Worm (Caenorhabditis elegans) whole organism, young adult: ENCODE measurements around the gene tsn-1.

Experiments
- B0035.1 ChIP-seq: sonication (generic microtip); optimal IDR thresholded peaks from 2 replicates; lab custom pipeline; 2016; ENCODE audit warnings: missing genetic modification characterization, mild to moderate bottlenecking, missing compliant biosample characterization, missing genotype, missing genetic modification reagents
- C06A6.2 ChIP-seq: fragments of 200-800 bp; sonication (Bioruptor generic); conservative IDR thresholded peaks from 2 replicates; pipeline ENCODE4 v1.3.6; 2022; ENCODE audit warnings: missing genetic modification characterization, missing compliant biosample characterization
- C17E4.6 ChIP-seq: fragments of 200-800 bp; sonication (Bioruptor generic); IDR thresholded peaks from 2 replicates; pipeline ENCODE4 v1.3.6; 2022; ENCODE audit warnings: missing genetic modification reagents, missing genetic modification characterization, missing compliant biosample characterization
- F22D6.2 ChIP-seq: sonication (generic microtip); optimal IDR thresholded peaks from 2 replicates; lab custom pipeline; 2016; ENCODE audit warnings: mild to moderate bottlenecking, missing genetic modification characterization, missing compliant biosample characterization
- F52B5.7 ChIP-seq: sonication (generic microtip); optimal IDR thresholded peaks from 2 replicates; lab custom pipeline; 2016; ENCODE audit warnings: mild to moderate bottlenecking, missing genetic modification characterization, missing compliant biosample characterization
- K12H6.12 ChIP-seq: fragments of 200-800 bp; sonication (Bioruptor generic); optimal IDR thresholded peaks from 2 replicates; lab custom pipeline; 2018; ENCODE audit warnings: mild to moderate bottlenecking, missing genetic modification characterization, missing compliant biosample characterization
- Y53G8AR.9 ChIP-seq: fragments of 200-800 bp; sonication (Bioruptor generic); conservative IDR thresholded peaks from 2 replicates; pipeline ENCODE4 v1.3.6; 2022; ENCODE audit warnings: missing genetic modification reagents, missing genetic modification characterization, missing compliant biosample characterization
- Y56A3A.18 ChIP-seq: fragments of 200-800 bp; sonication (Bioruptor generic); IDR thresholded peaks from 2 replicates; pipeline ENCODE4 v1.3.6; 2022; ENCODE audit warnings: missing genetic modification reagents, missing genetic modification characterization, missing compliant biosample characterization
- Y79H2A.3 ChIP-seq: fragments of 200-800 bp; sonication (Bioruptor generic); conservative IDR thresholded peaks from 2 replicates; pipeline ENCODE4 v1.3.6; 2022; ENCODE audit warnings: missing genetic modification reagents, missing genetic modification characterization, missing compliant biosample characterization
- aptf-2 ChIP-seq: fragments of 200-800 bp; sonication (Bioruptor generic); conservative IDR thresholded peaks from 2 replicates; pipeline ENCODE4 v1.3.6; 2022; ENCODE audit warnings: missing genetic modification reagents, missing genetic modification characterization, missing compliant biosample characterization
- bed-1 ChIP-seq: fragments of 200-800 bp; sonication (Bioruptor generic); IDR thresholded peaks from 2 replicates; pipeline ENCODE4 v1.3.6; 2022; ENCODE audit warnings: missing genetic modification reagents, missing genetic modification characterization, missing compliant biosample characterization
- cebp-1 ChIP-seq, 2 experiments: fragments of 200-800 bp in 1 of 2; sonication (Bioruptor generic) in 1 of 2; sonication (generic microtip) in 1 of 2; IDR thresholded peaks in 1 of 2; optimal IDR thresholded peaks in 1 of 2; 2 replicates each; pipeline versions ENCODE4 v1.3.6 to Lab custom; 2017 to 2022; ENCODE audit warnings: missing compliant biosample characterization in 2 of 2, missing genetic modification characterization in 2 of 2, mild to moderate bottlenecking in 1 of 2, missing genetic modification reagents in 1 of 2, moderate library complexity in 1 of 2
- ceh-40 ChIP-seq: fragments of 200-800 bp; sonication (Bioruptor generic); IDR thresholded peaks from 2 replicates; pipeline ENCODE4 v1.3.6; 2022; ENCODE audit warnings: missing genetic modification characterization, missing compliant biosample characterization
- dpl-1 ChIP-seq: fragments of 150-350 bp; optimal IDR thresholded peaks from 2 replicates; lab custom pipeline; 2014; ENCODE audit warnings: missing biosample characterization, missing genetic modification reagents, missing genetic modification characterization
- gei-17 ChIP-seq: fragments of 200-800 bp; sonication (Bioruptor generic); optimal IDR thresholded peaks from 2 replicates; lab custom pipeline; 2018; ENCODE audit warnings: mild to moderate bottlenecking, missing genetic modification characterization, missing compliant biosample characterization
- him-1 ChIP-seq: sonication (generic microtip); optimal IDR thresholded peaks from 2 replicates; lab custom pipeline; 2016; ENCODE audit warnings: missing genotype, missing genetic modification reagents, missing genetic modification characterization, missing compliant biosample characterization
- hlh-12 ChIP-seq: sonication (generic microtip); optimal IDR thresholded peaks from 2 replicates; lab custom pipeline; 2016; ENCODE audit warnings: missing genetic modification characterization, missing compliant biosample characterization
- hmg-20 ChIP-seq: fragments of 200-800 bp; sonication (Bioruptor generic); IDR thresholded peaks from 2 replicates; pipeline ENCODE4 v1.3.6; 2022; ENCODE audit warnings: missing genetic modification reagents, missing genetic modification characterization, missing compliant biosample characterization
- hsf-1 ChIP-seq: fragments of 200-800 bp; sonication (Bioruptor generic); IDR thresholded peaks from 2 replicates; pipeline ENCODE4 v1.3.6; 2022; ENCODE audit warnings: missing genetic modification reagents, missing genetic modification characterization, missing compliant biosample characterization
- let-607 ChIP-seq, 2 experiments: fragments of 200-800 bp in 1 of 2; sonication (Bioruptor generic) in 1 of 2; sonication (generic microtip) in 1 of 2; optimal IDR thresholded peaks; 2 replicates each; lab custom pipeline; 2016 to 2018; ENCODE audit warnings: mild to moderate bottlenecking in 2 of 2, missing compliant biosample characterization in 2 of 2, missing genetic modification characterization in 2 of 2, moderate library complexity in 2 of 2, missing genotype in 1 of 2
- lin-40 ChIP-seq: sonication (generic microtip); optimal IDR thresholded peaks from 2 replicates; lab custom pipeline; 2016; ENCODE audit warnings: missing genetic modification characterization, mild to moderate bottlenecking, missing compliant biosample characterization, missing genotype, missing genetic modification reagents
- lin-54 ChIP-seq: fragments of 200-800 bp; sonication (Bioruptor generic); optimal IDR thresholded peaks from 2 replicates; lab custom pipeline; 2018; ENCODE audit warnings: mild to moderate bottlenecking, missing genetic modification characterization, missing compliant biosample characterization
- lsy-27 ChIP-seq: sonication (generic microtip); optimal IDR thresholded peaks from 2 replicates; lab custom pipeline; 2017; ENCODE audit warnings: missing genetic modification characterization, mild to moderate bottlenecking, missing compliant biosample characterization, antibody characterized with exemption, missing genotype, borderline replicate concordance; ENCODE audit not compliant: insufficient read depth
- madf-8 ChIP-seq: fragments of 200-800 bp; sonication (Bioruptor generic); conservative IDR thresholded peaks from 2 replicates; pipeline ENCODE4 v1.3.6; 2022; ENCODE audit warnings: missing genetic modification reagents, missing genetic modification characterization, missing compliant biosample characterization
- mes-4 ChIP-seq: sonication (generic microtip); optimal IDR thresholded peaks from 2 replicates; lab custom pipeline; 2016; ENCODE audit warnings: missing genotype, missing genetic modification characterization, missing compliant biosample characterization
- nfya-1 ChIP-seq: sonication (generic microtip); optimal IDR thresholded peaks from 2 replicates; lab custom pipeline; 2017; ENCODE audit warnings: antibody characterized with exemption, missing compliant biosample characterization, missing genetic modification characterization, borderline replicate concordance; ENCODE audit not compliant: insufficient read depth
- pha-4 ChIP-seq: fragments of 150-350 bp; sonication (generic microtip); optimal IDR thresholded peaks from 2 replicates; lab custom pipeline; 2014; ENCODE audit warnings: missing biosample characterization, missing genetic modification reagents, missing genetic modification characterization
- rec-8 ChIP-seq, 2 experiments: sonication (generic microtip); optimal IDR thresholded peaks; 2 replicates each; lab custom pipeline; 2016; ENCODE audit warnings: mild to moderate bottlenecking in 2 of 2, missing genetic modification characterization in 2 of 2, missing genetic modification reagents in 2 of 2, missing genotype in 2 of 2, missing biosample characterization in 1 of 2, missing compliant biosample characterization in 1 of 2, moderate library complexity in 1 of 2
- rpc-1 ChIP-seq, 2 experiments: fragments of 150-350 bp in 1 of 2; sonication (generic microtip) in 1 of 2; optimal IDR thresholded peaks; 2 replicates each; lab custom pipeline; 2014 to 2018; ENCODE audit warnings: missing biosample characterization in 1 of 2, missing genetic modification characterization in 1 of 2, missing genetic modification reagents in 1 of 2, missing genotype in 1 of 2
- snpc-1.1 ChIP-seq: sonication (generic microtip); optimal IDR thresholded peaks from 2 replicates; lab custom pipeline; 2017; ENCODE audit warnings: missing genetic modification characterization, mild to moderate bottlenecking, missing compliant biosample characterization, antibody characterized with exemption, moderate library complexity, missing genotype, missing genetic modification reagents; ENCODE audit not compliant: insufficient read depth
- somi-1 ChIP-seq: fragments of 200-800 bp; sonication (Bioruptor generic); optimal IDR thresholded peaks from 2 replicates; lab custom pipeline; 2018; ENCODE audit warnings: mild to moderate bottlenecking, missing genetic modification characterization, missing compliant biosample characterization
- tbp1 ChIP-seq: fragments of 200-800 bp; sonication (Bioruptor generic); optimal IDR thresholded peaks from 2 replicates; lab custom pipeline; 2018; ENCODE audit warnings: mild to moderate bottlenecking, missing genetic modification characterization, missing compliant biosample characterization
- unc-62 ChIP-seq: fragments of 150-350 bp; optimal IDR thresholded peaks from 2 replicates; lab custom pipeline; 2014; ENCODE audit warnings: missing biosample characterization, missing genetic modification reagents, missing genetic modification characterization
- ztf-26 ChIP-seq: sonication (generic microtip); optimal IDR thresholded peaks from 2 replicates; lab custom pipeline; 2017; ENCODE audit warnings: missing genetic modification characterization, missing compliant biosample characterization
- ztf-28 ChIP-seq: fragments of 200-800 bp; sonication (Bioruptor generic); IDR thresholded peaks from 2 replicates; pipeline ENCODE4 v1.3.6; 2022; ENCODE audit warnings: missing genetic modification reagents, missing genetic modification characterization, missing compliant biosample characterization
- ztf-3 ChIP-seq: fragments of 200-800 bp; sonication (Bioruptor generic); optimal IDR thresholded peaks from 2 replicates; lab custom pipeline; 2018; ENCODE audit warnings: mild to moderate bottlenecking, missing genetic modification characterization, missing compliant biosample characterization

tsn-1 gene

DNA sequence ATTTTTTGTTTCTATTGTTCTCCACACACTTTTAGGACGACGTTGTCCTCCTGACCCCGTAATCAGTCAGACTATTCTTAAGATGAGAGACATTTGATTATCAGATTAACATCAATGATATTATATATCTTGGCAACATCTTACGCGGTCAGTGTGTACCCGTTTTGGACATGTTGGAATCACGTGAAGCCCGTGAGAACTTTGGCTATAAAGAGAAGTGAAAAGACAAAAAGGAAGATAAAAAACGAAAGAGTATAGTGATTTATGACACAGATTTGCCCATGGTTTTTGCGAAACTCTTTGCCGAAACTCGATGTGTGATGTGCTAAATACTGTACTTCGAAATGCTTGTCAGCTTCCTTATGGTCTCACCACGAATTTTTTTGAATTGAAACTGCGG is 38.7 kb downstream of the tsn-1 start:
- TF ChIP-seq lin-54 (GFP tag; lab: Kevin White, UChicago) (peak; percentile 13), ztf-28 (GFP tag; lab: Robert Waterston, UW) (no peak), ztf-26 (tag; lab: Kevin White, UChicago) (peak; percentile 76), hlh-12 (tag; lab: Kevin White, UChicago) (no peak), lsy-27 (tag; lab: Kevin White, UChicago) (no peak), lin-40 (tag; lab: Kevin White, UChicago) (peak; percentile 43), cebp-1 (GFP tag; IDR thresholded peaks at IDR 0.05; lab: Robert Waterston, UW) (no peak), cebp-1 (tag; optimal IDR thresholded peaks at IDR 0.05; lab: Kevin White, UChicago) (peak; percentile 31), let-607 (tag; optimal IDR thresholded peaks at IDR 0.05; lab: Kevin White, UChicago) (no peak), tbp1 (peak; percentile 28), dpl-1 (GFP tag; lab: Kevin White, UChicago) (no peak), rec-8 (tag; optimal IDR thresholded peaks at IDR 0.05; lab: Kevin White, UChicago) (no peak), pha-4 (tag; lab: Kevin White, UChicago) (no peak), B0035.1 (no peak), Y53G8AR.9 (GFP tag; lab: Robert Waterston, UW) (0 out of 2 replicates have a peak, but pooled peaks have one; percentile 45), ceh-40 (no peak)

DNA sequence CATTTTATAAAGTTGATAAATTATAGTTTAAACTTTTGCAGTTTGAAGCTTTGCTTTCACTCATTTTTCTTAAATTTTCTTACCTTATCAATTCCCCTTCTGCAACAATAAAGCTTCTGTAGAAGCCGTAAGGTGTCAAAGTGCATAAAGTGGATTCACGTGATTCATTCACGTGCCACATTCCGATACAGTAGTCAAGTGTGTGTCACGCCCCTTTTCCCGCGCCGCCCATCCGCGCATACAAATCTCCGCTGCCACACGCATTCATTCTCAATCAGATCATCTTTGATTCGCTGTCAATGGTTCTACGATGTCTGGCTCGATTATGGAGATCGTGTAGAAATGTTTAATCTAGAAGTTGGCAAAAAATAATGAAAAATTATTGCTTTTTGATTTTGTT is 40.4 kb downstream of the tsn-1 start:
- TF ChIP-seq unc-62 (GFP tag; lab: Kevin White, UChicago): no peak
- TF ChIP-seq madf-8: no peak
- no peak for TF ChIP-seq let-607 (tag; optimal IDR thresholded peaks at IDR 0.05; lab: Kevin White, UChicago)

DNA sequence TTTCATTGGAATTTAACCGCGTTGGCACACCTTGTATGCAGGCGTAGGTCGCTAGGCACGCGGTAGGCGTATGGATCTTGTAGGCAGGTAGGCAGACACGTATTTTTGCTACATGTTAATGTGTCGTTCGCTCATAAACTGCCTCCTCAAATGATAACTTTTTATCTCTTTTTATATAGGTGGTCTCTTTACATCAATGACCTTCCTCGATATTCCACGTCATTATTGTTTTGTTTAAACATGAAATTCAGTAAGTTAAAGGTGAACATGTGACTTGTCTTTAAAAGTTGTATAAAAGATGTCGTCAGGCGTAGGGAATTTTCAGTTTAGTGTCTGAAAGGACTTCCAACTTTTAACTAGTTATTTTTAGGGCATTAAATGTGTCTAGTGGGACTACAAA is 41.1 kb downstream of the tsn-1 start:
- TF ChIP-seq rpc-1 (optimal IDR thresholded peaks at IDR 0.05; lab: Kevin White, UChicago): no peak
- no peak for TF ChIP-seq rpc-1 (tag; optimal IDR thresholded peaks at IDR 0.05; lab: Kevin White, UChicago)
- TF ChIP-seq aptf-2 (GFP tag; lab: Robert Waterston, UW): no peak
- no peak for TF ChIP-seq him-1
- TF ChIP-seq F52B5.7 (tag; lab: Kevin White, UChicago): no peak
- TF ChIP-seq gei-17 (GFP tag; lab: Kevin White, UChicago): no peak
- TF ChIP-seq F22D6.2 (tag; lab: Kevin White, UChicago): no peak

DNA sequence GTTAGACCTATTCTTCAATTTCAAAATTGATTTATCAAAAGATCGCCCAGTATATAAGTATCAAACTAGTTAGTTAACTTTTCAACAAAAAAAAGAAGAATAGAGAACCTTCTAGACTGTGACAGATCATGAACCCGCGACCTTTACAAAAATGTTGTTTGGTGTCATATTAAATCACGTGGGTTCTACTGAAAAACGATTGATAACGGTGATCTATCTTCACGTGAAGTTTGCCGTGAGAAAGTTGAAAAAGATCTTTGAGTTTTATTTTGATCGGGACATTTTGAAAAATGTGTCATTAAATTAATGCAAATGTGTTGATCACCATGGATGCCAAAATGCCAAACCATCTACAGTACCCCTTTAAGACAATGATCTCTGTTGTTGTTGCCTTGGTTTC is 41.8 kb downstream of the tsn-1 start:
- TF ChIP-seq gei-17 (GFP tag; lab: Kevin White, UChicago) (no peak), hsf-1 (peak; percentile 77), ztf-26 (tag; lab: Kevin White, UChicago) (peak; percentile 55), nfya-1 (no peak), lin-40 (tag; lab: Kevin White, UChicago) (peak; percentile 22), somi-1 (peak; percentile 35)

DNA sequence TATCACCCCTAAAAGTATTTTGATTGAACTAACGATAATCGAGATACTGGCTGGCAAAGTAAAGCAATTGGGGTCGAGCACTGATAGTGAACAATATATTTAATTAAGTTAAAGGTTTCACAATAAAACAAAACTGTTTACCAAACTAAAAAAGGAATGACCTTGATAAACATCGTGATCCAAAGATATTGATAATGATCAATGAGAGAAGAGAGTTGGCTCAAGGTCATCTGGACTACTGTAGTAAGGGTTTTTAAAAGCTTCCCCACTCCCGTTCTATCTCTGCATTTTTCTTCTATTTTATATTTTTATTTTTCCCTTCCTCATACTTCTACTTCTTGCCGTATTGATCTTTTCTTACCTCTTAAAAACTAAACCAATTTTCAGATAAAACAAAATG is 43.0 kb downstream of the tsn-1 start, which contains the start of gene F41C3.2:
Gene F41C3.2 (plus strand): TSS at position 388 of the 400 bp plus-strand sequence.
- no peak for TF ChIP-seq Y79H2A.3 (GFP tag; lab: Robert Waterston, UW)
- TF ChIP-seq snpc-1.1 (tag; lab: Kevin White, UChicago): no peak
- TF ChIP-seq bed-1 (GFP tag; lab: Robert Waterston, UW): no peak
- TF ChIP-seq mes-4 (tag; lab: Kevin White, UChicago): no peak
- no peak for TF ChIP-seq C06A6.2 (GFP tag; lab: Robert Waterston, UW)
- TF ChIP-seq C17E4.6: no peak
- no peak for TF ChIP-seq ztf-26 (tag; lab: Kevin White, UChicago)
- TF ChIP-seq gei-17 (GFP tag; lab: Kevin White, UChicago): no peak
- TF ChIP-seq ztf-3 (GFP tag; lab: Kevin White, UChicago): no peak
- TF ChIP-seq K12H6.12: no peak
- no peak for TF ChIP-seq Y56A3A.18
- TF ChIP-seq hmg-20 (GFP tag; lab: Robert Waterston, UW): no peak
